Worm (Caenorhabditis elegans) whole organism, young adult: ENCODE results near the gene T04C12.8.

Source experiments
- B0035.1 ChIP-seq: sonication (generic microtip); optimal IDR thresholded peaks from 2 replicates; lab custom pipeline; 2016; ENCODE audit warnings: missing genetic modification characterization, mild to moderate bottlenecking, missing compliant biosample characterization, missing genotype, missing genetic modification reagents
- B0261.1 ChIP-seq: sonication (generic microtip); optimal IDR thresholded peaks from 2 replicates; lab custom pipeline; 2016; ENCODE audit warnings: mild to moderate bottlenecking, missing genetic modification characterization, moderate library complexity, missing compliant biosample characterization
- F10E7.11 ChIP-seq: sonication (generic microtip); optimal IDR thresholded peaks from 2 replicates; lab custom pipeline; 2017; ENCODE audit warnings: mild to moderate bottlenecking, missing genetic modification characterization, moderate library complexity, missing compliant biosample characterization
- F37B4.10 ChIP-seq: fragments of 200-800 bp; sonication (Bioruptor generic); IDR thresholded peaks from 2 replicates; pipeline ENCODE4 v1.3.6; 2022; ENCODE audit warnings: missing genetic modification characterization, missing compliant biosample characterization
- F55B11.4 ChIP-seq: sonication (generic microtip); optimal IDR thresholded peaks from 2 replicates; lab custom pipeline; 2016; ENCODE audit warnings: missing compliant biosample characterization, missing genetic modification characterization, borderline replicate concordance; ENCODE audit not compliant: insufficient read depth
- F57A8.1 ChIP-seq: fragments of 200-800 bp; sonication (Bioruptor generic); optimal IDR thresholded peaks from 2 replicates; lab custom pipeline; 2018; ENCODE audit warnings: mild to moderate bottlenecking, missing genetic modification characterization, moderate library complexity, missing compliant biosample characterization
- F57C9.4 ChIP-seq: sonication (generic microtip); optimal IDR thresholded peaks from 2 replicates; lab custom pipeline; 2017; ENCODE audit warnings: mild to moderate bottlenecking, missing genetic modification characterization, missing compliant biosample characterization
- Y53F4B.3 ChIP-seq: fragments of 200-800 bp; sonication (Bioruptor generic); IDR thresholded peaks from 2 replicates; pipeline ENCODE4 v1.3.6; 2022; ENCODE audit warnings: missing genetic modification reagents, missing genetic modification characterization, missing compliant biosample characterization
- Y56A3A.18 ChIP-seq: fragments of 200-800 bp; sonication (Bioruptor generic); IDR thresholded peaks from 2 replicates; pipeline ENCODE4 v1.3.6; 2022; ENCODE audit warnings: missing genetic modification reagents, missing genetic modification characterization, missing compliant biosample characterization
- Y79H2A.3 ChIP-seq: fragments of 200-800 bp; sonication (Bioruptor generic); conservative IDR thresholded peaks from 2 replicates; pipeline ENCODE4 v1.3.6; 2022; ENCODE audit warnings: missing genetic modification reagents, missing genetic modification characterization, missing compliant biosample characterization
- Y95B8A.8 ChIP-seq: fragments of 200-800 bp; sonication (Bioruptor generic); IDR thresholded peaks from 2 replicates; pipeline ENCODE4 v1.3.6; 2022; ENCODE audit warnings: missing genetic modification reagents, missing genetic modification characterization, missing compliant biosample characterization
- ZK185.1 ChIP-seq: sonication (generic microtip); optimal IDR thresholded peaks from 2 replicates; lab custom pipeline; 2016; ENCODE audit warnings: mild to moderate bottlenecking, missing genetic modification characterization, missing compliant biosample characterization; ENCODE audit not compliant: poor library complexity, severe bottlenecking
- aptf-2 ChIP-seq: fragments of 200-800 bp; sonication (Bioruptor generic); conservative IDR thresholded peaks from 2 replicates; pipeline ENCODE4 v1.3.6; 2022; ENCODE audit warnings: missing genetic modification reagents, missing genetic modification characterization, missing compliant biosample characterization
- attf-5 ChIP-seq: fragments of 200-800 bp; sonication (Bioruptor generic); optimal IDR thresholded peaks from 2 replicates; lab custom pipeline; 2018; ENCODE audit warnings: mild to moderate bottlenecking, missing genetic modification characterization, missing compliant biosample characterization
- bed-1 ChIP-seq: fragments of 200-800 bp; sonication (Bioruptor generic); IDR thresholded peaks from 2 replicates; pipeline ENCODE4 v1.3.6; 2022; ENCODE audit warnings: missing genetic modification reagents, missing genetic modification characterization, missing compliant biosample characterization
- ccch-3 ChIP-seq: fragments of 200-800 bp; sonication (Bioruptor generic); optimal IDR thresholded peaks from 2 replicates; lab custom pipeline; 2018; ENCODE audit warnings: mild to moderate bottlenecking, missing genetic modification characterization, missing compliant biosample characterization
- ceh-40 ChIP-seq: fragments of 200-800 bp; sonication (Bioruptor generic); IDR thresholded peaks from 2 replicates; pipeline ENCODE4 v1.3.6; 2022; ENCODE audit warnings: missing genetic modification characterization, missing compliant biosample characterization
- ceh-79 ChIP-seq: sonication (generic microtip); optimal IDR thresholded peaks from 2 replicates; lab custom pipeline; 2017; ENCODE audit warnings: mild to moderate bottlenecking, missing genetic modification characterization, missing compliant biosample characterization
- chd-7 ChIP-seq: sonication (generic microtip); optimal IDR thresholded peaks from 2 replicates; lab custom pipeline; 2016; ENCODE audit warnings: mild to moderate bottlenecking, missing genetic modification characterization, moderate library complexity, missing compliant biosample characterization
- efl-1 ChIP-seq: fragments of 150-350 bp; optimal IDR thresholded peaks from 2 replicates; lab custom pipeline; 2014; ENCODE audit warnings: missing biosample characterization, missing genetic modification reagents, missing genetic modification characterization
- egl-18 ChIP-seq: fragments of 200-800 bp; sonication (Bioruptor generic); IDR thresholded peaks from 2 replicates; pipeline ENCODE4 v1.3.6; 2022; ENCODE audit warnings: missing genetic modification reagents, missing genetic modification characterization, missing compliant biosample characterization
- egl-44 ChIP-seq: fragments of 200-800 bp; sonication (Bioruptor generic); IDR thresholded peaks from 2 replicates; pipeline ENCODE4 v1.3.6; 2022; ENCODE audit warnings: missing genetic modification reagents, missing genetic modification characterization, missing compliant biosample characterization
- egrh-3 ChIP-seq: fragments of 200-800 bp; sonication (Bioruptor generic); IDR thresholded peaks from 2 replicates; pipeline ENCODE4 v1.3.6; 2022; ENCODE audit warnings: missing genetic modification reagents, missing genetic modification characterization, missing compliant biosample characterization
- ets-4 ChIP-seq: fragments of 200-800 bp; sonication (Bioruptor generic); optimal IDR thresholded peaks from 2 replicates; lab custom pipeline; 2018; ENCODE audit warnings: mild to moderate bottlenecking, missing genetic modification characterization, missing compliant biosample characterization
- fkh-3 ChIP-seq: sonication (generic microtip); optimal IDR thresholded peaks from 2 replicates; lab custom pipeline; 2016; ENCODE audit warnings: mild to moderate bottlenecking, missing genetic modification characterization, missing compliant biosample characterization
- hmg-1.2 ChIP-seq: fragments of 200-800 bp; sonication (Bioruptor generic); IDR thresholded peaks from 2 replicates; pipeline ENCODE4 v1.3.6; 2022; ENCODE audit warnings: missing genetic modification reagents, missing genetic modification characterization, missing compliant biosample characterization
- hmg-20 ChIP-seq: fragments of 200-800 bp; sonication (Bioruptor generic); IDR thresholded peaks from 2 replicates; pipeline ENCODE4 v1.3.6; 2022; ENCODE audit warnings: missing genetic modification reagents, missing genetic modification characterization, missing compliant biosample characterization
- hsf-1 ChIP-seq: fragments of 200-800 bp; sonication (Bioruptor generic); IDR thresholded peaks from 2 replicates; pipeline ENCODE4 v1.3.6; 2022; ENCODE audit warnings: missing genetic modification reagents, missing genetic modification characterization, missing compliant biosample characterization
- let-607 ChIP-seq, 2 experiments: fragments of 200-800 bp in 1 of 2; sonication (Bioruptor generic) in 1 of 2; sonication (generic microtip) in 1 of 2; optimal IDR thresholded peaks; 2 replicates each; lab custom pipeline; 2016 to 2018; ENCODE audit warnings: mild to moderate bottlenecking in 2 of 2, missing compliant biosample characterization in 2 of 2, missing genetic modification characterization in 2 of 2, moderate library complexity in 2 of 2, missing genotype in 1 of 2
- lin-40 ChIP-seq: sonication (generic microtip); optimal IDR thresholded peaks from 2 replicates; lab custom pipeline; 2016; ENCODE audit warnings: missing genetic modification characterization, mild to moderate bottlenecking, missing compliant biosample characterization, missing genotype, missing genetic modification reagents
- lir-1 ChIP-seq: fragments of 200-800 bp; sonication (Bioruptor generic); conservative IDR thresholded peaks from 2 replicates; pipeline ENCODE4 v1.3.6; 2022; ENCODE audit warnings: missing genetic modification reagents, missing genetic modification characterization, missing compliant biosample characterization
- madf-6 ChIP-seq: fragments of 200-800 bp; sonication (Bioruptor generic); IDR thresholded peaks from 2 replicates; pipeline ENCODE4 v1.3.6; 2022; ENCODE audit warnings: missing genetic modification reagents, missing genetic modification characterization, missing compliant biosample characterization
- mcd-1 ChIP-seq: fragments of 200-800 bp; sonication (Bioruptor generic); IDR thresholded peaks from 2 replicates; pipeline ENCODE4 v1.3.6; 2022; ENCODE audit warnings: missing genetic modification reagents, missing genetic modification characterization, missing compliant biosample characterization
- mes-4 ChIP-seq: sonication (generic microtip); optimal IDR thresholded peaks from 2 replicates; lab custom pipeline; 2016; ENCODE audit warnings: missing genotype, missing genetic modification characterization, missing compliant biosample characterization
- nfya-1 ChIP-seq: sonication (generic microtip); optimal IDR thresholded peaks from 2 replicates; lab custom pipeline; 2017; ENCODE audit warnings: antibody characterized with exemption, missing compliant biosample characterization, missing genetic modification characterization, borderline replicate concordance; ENCODE audit not compliant: insufficient read depth
- nhr-120 ChIP-seq: fragments of 200-800 bp; sonication (Bioruptor generic); IDR thresholded peaks from 2 replicates; pipeline ENCODE4 v1.3.6; 2022; ENCODE audit warnings: missing genetic modification characterization, missing compliant biosample characterization
- nhr-179 ChIP-seq: sonication (generic microtip); optimal IDR thresholded peaks from 2 replicates; lab custom pipeline; 2016; ENCODE audit warnings: mild to moderate bottlenecking, missing genetic modification characterization, missing compliant biosample characterization
- nhr-27 ChIP-seq: fragments of 200-800 bp; sonication (Bioruptor generic); optimal IDR thresholded peaks from 2 replicates; lab custom pipeline; 2018; ENCODE audit warnings: mild to moderate bottlenecking, missing genetic modification characterization, moderate library complexity, missing compliant biosample characterization
- nhr-90 ChIP-seq: sonication (generic microtip); optimal IDR thresholded peaks from 2 replicates; lab custom pipeline; 2016; ENCODE audit warnings: missing genotype, mild to moderate bottlenecking, missing genetic modification characterization, missing compliant biosample characterization
- snpc-3.4 ChIP-seq: sonication (generic microtip); optimal IDR thresholded peaks from 2 replicates; lab custom pipeline; 2017; ENCODE audit warnings: missing genetic modification characterization, mild to moderate bottlenecking, missing compliant biosample characterization, antibody characterized with exemption, moderate library complexity, missing genotype, missing genetic modification reagents
- snpc-4 ChIP-seq, 5 experiments: fragments of 150-350 bp in 1 of 5; sonication (generic microtip) in 4 of 5; optimal IDR thresholded peaks; 2 replicates each; lab custom pipeline; 2014 to 2018; ENCODE audit warnings: missing genetic modification characterization in 5 of 5, missing biosample characterization in 3 of 5, antibody characterized with exemption in 2 of 5, mild to moderate bottlenecking in 2 of 5, missing compliant biosample characterization in 2 of 5, missing genotype in 2 of 5, moderate library complexity in 2 of 5, missing genetic modification reagents in 1 of 5
- unc-62 ChIP-seq: fragments of 150-350 bp; optimal IDR thresholded peaks from 2 replicates; lab custom pipeline; 2014; ENCODE audit warnings: missing biosample characterization, missing genetic modification reagents, missing genetic modification characterization
- xnd-1 ChIP-seq: sonication (generic microtip); optimal IDR thresholded peaks from 2 replicates; lab custom pipeline; 2016; ENCODE audit warnings: missing genotype, missing genetic modification reagents, missing genetic modification characterization, missing compliant biosample characterization
- ztf-22 ChIP-seq: fragments of 200-800 bp; sonication (Bioruptor generic); optimal IDR thresholded peaks from 2 replicates; lab custom pipeline; 2018; ENCODE audit warnings: mild to moderate bottlenecking, missing genetic modification characterization, moderate library complexity, missing compliant biosample characterization
- ztf-26 ChIP-seq: sonication (generic microtip); optimal IDR thresholded peaks from 2 replicates; lab custom pipeline; 2017; ENCODE audit warnings: missing genetic modification characterization, missing compliant biosample characterization
- ztf-3 ChIP-seq: fragments of 200-800 bp; sonication (Bioruptor generic); optimal IDR thresholded peaks from 2 replicates; lab custom pipeline; 2018; ENCODE audit warnings: mild to moderate bottlenecking, missing genetic modification characterization, missing compliant biosample characterization

Gene T04C12.8

ce11 chrV:11078104-11078724, 9.1 kb upstream of the T04C12.8 start, which contains the start of gene act-2 (continued):
- TF ChIP-seq lir-1 (GFP tag; lab: Robert Waterston, UW): peak; percentile 59; the same call in 1 of the 2 replicates
- no peak for TF ChIP-seq nfya-1
- TF ChIP-seq egrh-3: peak; percentile 44; the same call in 1 of the 2 replicates
- no peak for TF ChIP-seq ZK185.1
- no peak for TF ChIP-seq ccch-3
- peak; percentile 55 for TF ChIP-seq ztf-26 (tag; lab: Kevin White, UChicago)
- peak; percentile 38 for TF ChIP-seq lin-40 (tag; lab: Kevin White, UChicago)
- TF ChIP-seq mcd-1 (GFP tag; lab: Robert Waterston, UW): peak; percentile 95
- TF ChIP-seq Y53F4B.3 (GFP tag; lab: Robert Waterston, UW): no peak
- TF ChIP-seq unc-62 (GFP tag; lab: Kevin White, UChicago): no peak
- TF ChIP-seq mes-4: no peak
- no peak for TF ChIP-seq ztf-3 (GFP tag; lab: Kevin White, UChicago)
- no peak for TF ChIP-seq ceh-79 (tag; lab: Kevin White, UChicago)
- no peak for TF ChIP-seq F57A8.1 (GFP tag; lab: Kevin White, UChicago)
- peak; percentile 66 for TF ChIP-seq xnd-1 (tag; lab: Kevin White, UChicago)
- TF ChIP-seq hsf-1: peak; percentile 99
- TF ChIP-seq F37B4.10 (GFP tag; lab: Robert Waterston, UW): no peak
- TF ChIP-seq B0261.1 (tag; lab: Kevin White, UChicago): no peak
- TF ChIP-seq egl-18 (GFP tag; lab: Robert Waterston, UW): no peak
- no peak for TF ChIP-seq let-607 (tag; optimal IDR thresholded peaks at IDR 0.05; lab: Kevin White, UChicago)
- no peak for TF ChIP-seq bed-1 (GFP tag; lab: Robert Waterston, UW)
- TF ChIP-seq ceh-40: no peak
- no peak for TF ChIP-seq F57C9.4 (tag; lab: Kevin White, UChicago)
- TF ChIP-seq B0035.1 (tag; lab: Kevin White, UChicago): no peak
- peak; percentile 96 for TF ChIP-seq efl-1 (GFP tag; lab: Kevin White, UChicago)
- no peak for TF ChIP-seq nhr-27
- no peak for TF ChIP-seq ztf-22 (GFP tag; lab: Kevin White, UChicago)
- TF ChIP-seq madf-6: peak; percentile 95
- no peak for TF ChIP-seq nhr-179 (tag; lab: Kevin White, UChicago)
- TF ChIP-seq fkh-3 (tag; lab: Kevin White, UChicago): no peak
- 0 out of 2 replicates have a peak, but pooled peaks have one; percentile 39 for TF ChIP-seq Y79H2A.3 (GFP tag; lab: Robert Waterston, UW)
- no peak for TF ChIP-seq F10E7.11
- TF ChIP-seq chd-7: no peak
- no peak for TF ChIP-seq nhr-90
- 0 out of 2 replicates have a peak, but pooled peaks have one; percentile 46 for TF ChIP-seq aptf-2 (GFP tag; lab: Robert Waterston, UW)
- TF ChIP-seq Y56A3A.18 (GFP tag; lab: Robert Waterston, UW): no peak
- no peak for TF ChIP-seq F55B11.4 (tag; lab: Kevin White, UChicago)
- peak; percentile 83 for TF ChIP-seq snpc-3.4 (tag; lab: Kevin White, UChicago)
- peak; percentile 40; the same call in 1 of the 2 replicates for TF ChIP-seq hmg-1.2 (GFP tag; lab: Robert Waterston, UW)
- peak; percentile 74 for TF ChIP-seq Y95B8A.8 (GFP tag; lab: Robert Waterston, UW)
- TF ChIP-seq snpc-4 (GFP tag; optimal IDR thresholded peaks at IDR 0.05; lab: Kevin White, UChicago): no peak
- peak in 3 of 4 experiments; percentile 17 to 56 (median 55) for TF ChIP-seq snpc-4 (tag; optimal IDR thresholded peaks at IDR 0.05; lab: Kevin White, UChicago)
- no peak for TF ChIP-seq egl-44 (GFP tag; lab: Robert Waterston, UW)
- TF ChIP-seq nhr-120 (GFP tag; lab: Robert Waterston, UW): no peak
- TF ChIP-seq ets-4: no peak
- peak; percentile 62 for TF ChIP-seq attf-5
- TF ChIP-seq hmg-20 (GFP tag; lab: Robert Waterston, UW): no peak
